Fruit fly (Drosophila melanogaster) whole organism, embryonic: ENCODE results near the gene CG3534.

Experiments
- Atf-2 ChIP-seq: fragments of 200-800 bp; sonication (Bioruptor generic); optimal IDR thresholded peaks from 2 replicates; lab custom pipeline; 2016; ENCODE audit warnings: missing biosample characterization, missing genetic modification characterization
- Bteb2 ChIP-seq: fragments of 200-800 bp; sonication (Bioruptor generic); optimal IDR thresholded peaks from 2 replicates; lab custom pipeline; 2016; ENCODE audit warnings: missing biosample characterization, missing genetic modification characterization
- CG10209 ChIP-seq: fragments of 200-800 bp; sonication (Bioruptor generic); optimal IDR thresholded peaks from 3 replicates; lab custom pipeline; 2017; ENCODE audit warnings: missing biosample characterization, mild to moderate bottlenecking, missing genetic modification characterization, missing genetic modification reagents
- CG10274 ChIP-seq: fragments of 200-800 bp; sonication (Bioruptor generic); optimal IDR thresholded peaks from 3 replicates; lab custom pipeline; 2017; ENCODE audit warnings: missing biosample characterization, mild to moderate bottlenecking, missing genetic modification characterization
- CG10959 ChIP-seq: fragments of 200-800 bp; sonication (Bioruptor generic); IDR thresholded peaks from 2 replicates; pipeline ENCODE4 v1.3.6; 2022; ENCODE audit warnings: missing biosample characterization, missing genetic modification characterization
- CG12391 ChIP-seq: fragments of 200-800 bp; sonication (Bioruptor generic); optimal IDR thresholded peaks from 3 replicates; lab custom pipeline; 2018; ENCODE audit warnings: missing biosample characterization, mild to moderate bottlenecking, missing genetic modification characterization, moderate library complexity
- CG14441 ChIP-seq: fragments of 200-800 bp; sonication (Bioruptor generic); IDR thresholded peaks from 2 replicates; pipeline ENCODE4 v1.3.6; 2022; ENCODE audit warnings: missing biosample characterization, missing genetic modification characterization
- CG18011 ChIP-seq: fragments of 200-800 bp; sonication (Bioruptor generic); optimal IDR thresholded peaks from 2 replicates; lab custom pipeline; 2017; ENCODE audit warnings: missing biosample characterization, missing genetic modification characterization, mild to moderate bottlenecking, moderate library complexity, missing genotype
- CG2875 ChIP-seq: fragments of 200-800 bp; sonication (Bioruptor generic); optimal IDR thresholded peaks from 2 replicates; lab custom pipeline; 2017; ENCODE audit warnings: missing biosample characterization, mild to moderate bottlenecking, missing genetic modification characterization, missing genetic modification reagents
- CG3163 ChIP-seq: fragments of 200-800 bp; sonication (Bioruptor generic); optimal IDR thresholded peaks from 3 replicates; lab custom pipeline; 2016; ENCODE audit warnings: missing biosample characterization, missing genetic modification characterization
- CG3838 ChIP-seq: fragments of 200-800 bp; sonication (Bioruptor generic); optimal IDR thresholded peaks from 3 replicates; lab custom pipeline; 2016; ENCODE audit warnings: missing biosample characterization, missing genetic modification characterization
- CG42726 ChIP-seq: fragments of 200-800 bp; sonication (Bioruptor generic); IDR thresholded peaks from 2 replicates; pipeline ENCODE4 v1.3.6; 2022; ENCODE audit warnings: missing biosample characterization, missing genetic modification characterization; ENCODE audit not compliant: partially characterized antibody
- CG4404 ChIP-seq: fragments of 200-800 bp; sonication (Bioruptor generic); IDR thresholded peaks from 2 replicates; pipeline ENCODE4 v1.3.6; 2022; ENCODE audit warnings: missing biosample characterization, missing genetic modification characterization
- CG4854 ChIP-seq: fragments of 200-800 bp; sonication (Bioruptor generic); optimal IDR thresholded peaks from 2 replicates; lab custom pipeline; 2016; ENCODE audit warnings: missing biosample characterization, missing genetic modification characterization, inconsistent platforms
- CG7556 ChIP-seq: fragments of 200-800 bp; sonication (Bioruptor generic); optimal IDR thresholded peaks from 2 replicates; lab custom pipeline; 2017; ENCODE audit warnings: missing biosample characterization, mild to moderate bottlenecking, missing genetic modification characterization
- CG7928 ChIP-seq: fragments of 200-800 bp; sonication (Bioruptor generic); optimal IDR thresholded peaks from 2 replicates; lab custom pipeline; 2017; ENCODE audit warnings: missing biosample characterization, mild to moderate bottlenecking, missing genetic modification characterization
- CG9437 ChIP-seq: fragments of 200-800 bp; sonication (Bioruptor generic); optimal IDR thresholded peaks from 2 replicates; lab custom pipeline; 2018; ENCODE audit warnings: missing biosample characterization, mild to moderate bottlenecking, missing genetic modification characterization
- CG9727 ChIP-seq: fragments of 200-800 bp; sonication (Bioruptor generic); optimal IDR thresholded peaks from 3 replicates; lab custom pipeline; 2017; ENCODE audit warnings: missing biosample characterization, mild to moderate bottlenecking, missing genetic modification characterization
- CHES-1-like ChIP-seq: fragments of 200-800 bp; sonication (Bioruptor generic); optimal IDR thresholded peaks from 2 replicates; lab custom pipeline; 2016; ENCODE audit warnings: missing biosample characterization, missing genetic modification characterization
- D ChIP-seq, 2 experiments: fragments of 200-800 bp in 1 of 2; fragments of >200 bp in 1 of 2; sonication (Bioruptor generic) in 1 of 2; optimal IDR thresholded peaks; 2 replicates in 1 of 2; 3 replicates in 1 of 2; lab custom pipeline; 2017; ENCODE audit warnings: mild to moderate bottlenecking in 1 of 2, missing biosample characterization in 1 of 2, missing genetic modification characterization in 1 of 2, missing genetic modification reagents in 1 of 2
- D19B ChIP-seq: fragments of 200-800 bp; sonication (Bioruptor generic); optimal IDR thresholded peaks from 2 replicates; lab custom pipeline; 2017; ENCODE audit warnings: missing biosample characterization, mild to moderate bottlenecking, missing genetic modification characterization
- Dip3 ChIP-seq: fragments of 200-800 bp; sonication (Bioruptor generic); optimal IDR thresholded peaks from 3 replicates; lab custom pipeline; 2016; ENCODE audit warnings: missing biosample characterization, missing genetic modification characterization
- Doc3 ChIP-seq: fragments of 200-800 bp; sonication (Bioruptor generic); IDR thresholded peaks from 3 replicates; pipeline ENCODE4 v1.3.6; 2022; ENCODE audit warnings: missing biosample characterization, missing genetic modification characterization; ENCODE audit not compliant: partially characterized antibody
- GATAe ChIP-seq: fragments of 200-800 bp; sonication (Bioruptor generic); conservative IDR thresholded peaks from 2 replicates; pipeline ENCODE4 v1.3.6; 2022; ENCODE audit warnings: missing biosample characterization, missing genetic modification characterization
- HLH4C ChIP-seq: fragments of 200-800 bp; sonication (Bioruptor generic); IDR thresholded peaks from 3 replicates; pipeline ENCODE4 v1.3.6; 2022; ENCODE audit warnings: missing biosample characterization, missing genetic modification characterization; ENCODE audit not compliant: partially characterized antibody
- HLHmδ ChIP-seq: fragments of 200-800 bp; sonication (Bioruptor generic); optimal IDR thresholded peaks from 2 replicates; lab custom pipeline; 2018; ENCODE audit warnings: missing biosample characterization, mild to moderate bottlenecking, missing genetic modification characterization, moderate library complexity
- HmgZ ChIP-seq: fragments of 200-800 bp; sonication (Bioruptor generic); optimal IDR thresholded peaks from 2 replicates; lab custom pipeline; 2018; ENCODE audit warnings: missing biosample characterization, mild to moderate bottlenecking, missing genetic modification characterization
- Hmr ChIP-seq: fragments of 200-800 bp; sonication (Bioruptor generic); optimal IDR thresholded peaks from 3 replicates; lab custom pipeline; 2017; ENCODE audit warnings: mild to moderate bottlenecking, missing biosample characterization, missing genetic modification reagents, missing genetic modification characterization
- MESR4 ChIP-seq: fragments of 200-800 bp; sonication (Bioruptor generic); optimal IDR thresholded peaks from 2 replicates; lab custom pipeline; 2018; ENCODE audit warnings: missing biosample characterization, mild to moderate bottlenecking, missing genetic modification characterization, moderate library complexity
- Optix ChIP-seq: fragments of 200-800 bp; sonication (Bioruptor generic); IDR thresholded peaks from 3 replicates; pipeline ENCODE4 v1.3.6; 2022; ENCODE audit warnings: missing biosample characterization, missing genetic modification characterization
- Ptx1 ChIP-seq: fragments of 200-800 bp; sonication (Bioruptor generic); IDR thresholded peaks from 2 replicates; pipeline ENCODE4 v1.3.6; 2022; ENCODE audit warnings: missing biosample characterization, missing genetic modification characterization
- Ravus ChIP-seq: fragments of 200-800 bp; sonication (Bioruptor generic); IDR thresholded peaks from 2 replicates; pipeline ENCODE4 v1.3.6; 2022; ENCODE audit warnings: missing biosample characterization, missing genetic modification characterization
- Spps ChIP-seq: fragments of 200-800 bp; sonication (Bioruptor generic); optimal IDR thresholded peaks from 2 replicates; lab custom pipeline; 2018; ENCODE audit warnings: missing biosample characterization, mild to moderate bottlenecking, missing genetic modification characterization
- amos ChIP-seq: fragments of 200-800 bp; sonication (Bioruptor generic); IDR thresholded peaks from 2 replicates; pipeline ENCODE4 v1.3.6; 2022; ENCODE audit warnings: missing biosample characterization, missing genetic modification characterization; ENCODE audit not compliant: partially characterized antibody
- ase ChIP-seq: fragments of 200-800 bp; sonication (Bioruptor generic); IDR thresholded peaks from 3 replicates; pipeline ENCODE4 v1.3.6; 2022; ENCODE audit warnings: missing biosample characterization, missing genetic modification characterization
- chinmo ChIP-seq: fragments of 200-800 bp; sonication (Bioruptor generic); IDR thresholded peaks from 4 replicates; pipeline ENCODE4 v1.3.6; 2022; ENCODE audit warnings: missing biosample characterization, missing genetic modification characterization; ENCODE audit not compliant: partially characterized antibody
- danr ChIP-seq: fragments of 200-800 bp; sonication (Bioruptor generic); IDR thresholded peaks from 2 replicates; pipeline ENCODE4 v1.3.6; 2022; ENCODE audit warnings: missing biosample characterization, missing genetic modification characterization
- ems ChIP-seq: fragments of 200-800 bp; sonication (Bioruptor generic); optimal IDR thresholded peaks from 3 replicates; lab custom pipeline; 2016; ENCODE audit warnings: missing biosample characterization, missing genetic modification characterization
- esg ChIP-seq: fragments of 200-800 bp; sonication (Bioruptor generic); conservative IDR thresholded peaks from 2 replicates; pipeline ENCODE4 v1.3.6; 2022; ENCODE audit warnings: missing biosample characterization, missing genetic modification characterization
- eyg ChIP-seq: fragments of 200-800 bp; sonication (Bioruptor generic); optimal IDR thresholded peaks from 3 replicates; lab custom pipeline; 2016; ENCODE audit warnings: missing biosample characterization, missing genetic modification characterization
- fd96Cb ChIP-seq: fragments of 200-800 bp; sonication (Bioruptor generic); optimal IDR thresholded peaks from 2 replicates; lab custom pipeline; 2018; ENCODE audit warnings: missing biosample characterization, mild to moderate bottlenecking, missing genetic modification characterization, moderate library complexity
- gsb-n ChIP-seq: fragments of 200-800 bp; sonication (Bioruptor generic); optimal IDR thresholded peaks from 3 replicates; lab custom pipeline; 2018; ENCODE audit warnings: missing biosample characterization, mild to moderate bottlenecking, missing genetic modification characterization
- jumu ChIP-seq: fragments of 200-800 bp; sonication (Bioruptor generic); optimal IDR thresholded peaks from 3 replicates; lab custom pipeline; 2016; ENCODE audit warnings: missing biosample characterization, missing genetic modification characterization
- onecut ChIP-seq: fragments of 200-800 bp; sonication (Bioruptor generic); IDR thresholded peaks from 2 replicates; pipeline ENCODE4 v1.3.6; 2022; ENCODE audit warnings: missing biosample characterization, missing genetic modification characterization
- pros ChIP-seq: fragments of 200-800 bp; sonication (Bioruptor generic); optimal IDR thresholded peaks from 3 replicates; lab custom pipeline; 2019; ENCODE audit warnings: missing biosample characterization, mild to moderate bottlenecking, missing genetic modification characterization, moderate library complexity
- repo ChIP-seq: fragments of 200-800 bp; sonication (Bioruptor generic); optimal IDR thresholded peaks from 2 replicates; lab custom pipeline; 2016; ENCODE audit warnings: missing biosample characterization, missing genetic modification characterization
- sens ChIP-seq: fragments of 200-800 bp; sonication (Bioruptor generic); peaks from one replicate; lab custom pipeline; 2016; ENCODE audit warnings: missing biosample characterization, missing genetic modification characterization
- zen2 ChIP-seq: fragments of 200-800 bp; sonication (Bioruptor generic); IDR thresholded peaks from 3 replicates; pipeline ENCODE4 v1.3.6; 2022; ENCODE audit warnings: missing biosample characterization, missing genetic modification characterization; ENCODE audit not compliant: partially characterized antibody

Gene CG3534

dm6 chr3R:17039993-17040807 is 44.0 kb downstream of the CG3534 start, which contains the start of the genes CG18213 and Trm7-32 (continued):
- no peak for TF ChIP-seq CG10209
- no peak for TF ChIP-seq CG7556 (GFP tag; lab: Kevin White, UChicago)
- no peak for TF ChIP-seq CG10959 (GFP tag; lab: Robert Waterston, UW)
- peak; percentile 73 for TF ChIP-seq sens (GFP tag; lab: Kevin White, UChicago)
- TF ChIP-seq chinmo: no peak; the same call in 3 of the 4 replicates
- no peak for TF ChIP-seq eyg (GFP tag; lab: Kevin White, UChicago)
- no peak for TF ChIP-seq CG10274 (GFP tag; lab: Kevin White, UChicago)
- peak; percentile 86 for TF ChIP-seq amos (GFP tag; lab: Robert Waterston, UW)
- TF ChIP-seq Optix (GFP tag; lab: Robert Waterston, UW): no peak
- TF ChIP-seq GATAe (GFP tag; lab: Robert Waterston, UW): no peak
- peak; percentile 86; the same call in 1 of the 2 replicates for TF ChIP-seq CG42726 (GFP tag; lab: Robert Waterston, UW)
- TF ChIP-seq CG9437 (GFP tag; lab: Kevin White, UChicago): no peak
- TF ChIP-seq CG2875 (GFP tag; lab: Kevin White, UChicago): no peak
- TF ChIP-seq CG12391 (tag; lab: Kevin White, UChicago): peak; percentile 49
- no peak for TF ChIP-seq CG3838
- TF ChIP-seq danr (GFP tag; lab: Robert Waterston, UW): no peak
- no peak for TF ChIP-seq CG14441 (GFP tag; lab: Robert Waterston, UW)
- TF ChIP-seq Spps (tag; lab: Kevin White, UChicago): no peak
- TF ChIP-seq esg (GFP tag; lab: Robert Waterston, UW): no peak
- TF ChIP-seq HmgZ (tag; lab: Kevin White, UChicago): peak; percentile 27
- no peak for TF ChIP-seq CG4404 (GFP tag; lab: Robert Waterston, UW)
- peak; percentile 12 for TF ChIP-seq ems (GFP tag; lab: Kevin White, UChicago)
- TF ChIP-seq fd96Cb: no peak
- no peak for TF ChIP-seq CG18011 (GFP tag; lab: Kevin White, UChicago)
- TF ChIP-seq Doc3 (GFP tag; lab: Robert Waterston, UW): peak; percentile 76
- no peak for TF ChIP-seq pros (GFP tag; lab: Kevin White, UChicago)
- no peak for TF ChIP-seq CG3163 (GFP tag; lab: Kevin White, UChicago)
- TF ChIP-seq Atf-2 (GFP tag; lab: Kevin White, UChicago): no peak
- no peak for TF ChIP-seq onecut (GFP tag; lab: Robert Waterston, UW)
- peak; percentile 69 for TF ChIP-seq zen2
- no peak for TF ChIP-seq Hmr (GFP tag; lab: Kevin White, UChicago)
- peak; percentile 72 for TF ChIP-seq MESR4 (GFP tag; lab: Kevin White, UChicago)
- TF ChIP-seq ase (GFP tag; lab: Robert Waterston, UW): no peak
- peak; percentile 80 for TF ChIP-seq HLH4C (GFP tag; lab: Robert Waterston, UW)
- TF ChIP-seq Ravus (GFP tag; lab: Robert Waterston, UW): no peak
- TF ChIP-seq gsb-n (tag; lab: Kevin White, UChicago): no peak
- TF ChIP-seq CG4854: no peak
- no peak for TF ChIP-seq jumu (GFP tag; lab: Kevin White, UChicago)
- no peak for TF ChIP-seq Ptx1 (GFP tag; lab: Robert Waterston, UW)
- no peak for TF ChIP-seq D19B (GFP tag; lab: Kevin White, UChicago)
- TF ChIP-seq CHES-1-like: peak; percentile 29
- no peak for TF ChIP-seq CG9727 (GFP tag; lab: Kevin White, UChicago)
- TF ChIP-seq Bteb2 (GFP tag; lab: Kevin White, UChicago): no peak
- TF ChIP-seq Dip3: no peak
- no peak for TF ChIP-seq HLHmδ (GFP tag; lab: Kevin White, UChicago)
- TF ChIP-seq D (optimal IDR thresholded peaks at IDR 0.05; lab: Kevin White, UChicago): no peak
- TF ChIP-seq D (GFP tag; optimal IDR thresholded peaks at IDR 0.05; lab: Kevin White, UChicago): no peak
- TF ChIP-seq CG7928 (GFP tag; lab: Kevin White, UChicago): peak; percentile 88
- no peak for TF ChIP-seq repo (GFP tag; lab: Kevin White, UChicago)
